Worm (Caenorhabditis elegans): ENCODE results near the gene srh-209.

Gene srh-209

ce11 chrV:18359888-18360287 is 44.8 kb downstream of the srh-209 start, which contains the start of gene C08E8.5:
C08E8.5 (minus strand) TSS chrV:18359988.
- TF ChIP-seq nfya-1 (tag; optimal IDR thresholded peaks at IDR 0.05; ENCODE audit: insufficient read depth) (no peak), ztf-4 (tag; optimal IDR thresholded peaks at IDR 0.05) (no peak), jun-1 (tag; optimal IDR thresholded peaks at IDR 0.05) (no peak), zag-1 (tag; optimal IDR thresholded peaks at IDR 0.05) (no peak), nhr-43 (tag; optimal IDR thresholded peaks at IDR 0.05; ENCODE audit: poor library complexity, severe bottlenecking) (no peak)

- TF ChIP-seq nhr-43 (tag; optimal IDR thresholded peaks at IDR 0.05; ENCODE audit: poor library complexity, severe bottlenecking) (no peak), eor-1 (tag; optimal IDR thresholded peaks at IDR 0.05) (no peak), nhr-67 (tag; optimal IDR thresholded peaks at IDR 0.05) (no peak)
Observed at ce11 chrV:18355742-18356141, 48.9 kb downstream of the srh-209 start, which contains the start of gene C08E8.2. C08E8.2 (minus strand) TSS chrV:18355842.

- TF ChIP-seq nhr-12 (tag; optimal IDR thresholded peaks at IDR 0.05) = no peak
- no peak for TF ChIP-seq snpc-4 (tag; optimal IDR thresholded peaks at IDR 0.05)
- TF ChIP-seq pqm-1 (tag; optimal IDR thresholded peaks at IDR 0.05) = no peak
- no peak for TF ChIP-seq nhr-23 (tag; optimal IDR thresholded peaks at IDR 0.05)
- no peak for TF ChIP-seq R02D3.7 (tag; optimal IDR thresholded peaks at IDR 0.05)
- TF ChIP-seq nhr-67 (tag; optimal IDR thresholded peaks at IDR 0.05) = no peak
- no peak for TF ChIP-seq lin-15B (tag; optimal IDR thresholded peaks at IDR 0.05)
Observed at ce11 chrV:18354299-18354698, 50.4 kb downstream of the srh-209 start.

Measured in whole organism, L3 larva.